Fruit fly (Drosophila melanogaster) whole organism, embryonic: ENCODE measurements around the gene sr.

Experiments
- Adf1 ChIP-seq: fragments of 200-800 bp; sonication (Bioruptor generic); IDR thresholded peaks from 2 replicates; pipeline ENCODE4 v1.3.6; 2022; ENCODE audit warnings: missing biosample characterization, missing genetic modification characterization
- CG10462 ChIP-seq: fragments of 200-800 bp; sonication (Bioruptor generic); optimal IDR thresholded peaks from 2 replicates; lab custom pipeline; 2016; ENCODE audit warnings: missing biosample characterization, missing genetic modification characterization
- CG10543 ChIP-seq: fragments of 200-800 bp; sonication (Bioruptor generic); optimal IDR thresholded peaks from 3 replicates; lab custom pipeline; 2017; ENCODE audit warnings: missing biosample characterization, mild to moderate bottlenecking, missing genetic modification characterization, moderate library complexity
- CG10654 ChIP-seq: fragments of 200-800 bp; sonication (Bioruptor generic); optimal IDR thresholded peaks from 2 replicates; lab custom pipeline; 2016; ENCODE audit warnings: missing biosample characterization, missing genetic modification characterization
- CG11504 ChIP-seq: fragments of 200-800 bp; sonication (Bioruptor generic); optimal IDR thresholded peaks from 3 replicates; lab custom pipeline; 2019; ENCODE audit warnings: missing biosample characterization, mild to moderate bottlenecking, missing genetic modification characterization, moderate library complexity
- CG12219 ChIP-seq: fragments of 200-800 bp; sonication (Bioruptor generic); optimal IDR thresholded peaks from 3 replicates; lab custom pipeline; 2018; ENCODE audit warnings: missing biosample characterization, mild to moderate bottlenecking, missing genetic modification characterization
- CG12769 ChIP-seq: fragments of 200-800 bp; sonication (Bioruptor generic); optimal IDR thresholded peaks from 2 replicates; lab custom pipeline; 2019; ENCODE audit warnings: missing biosample characterization, mild to moderate bottlenecking, missing genetic modification characterization, moderate library complexity
- CG14050 ChIP-seq: fragments of 200-800 bp; sonication (Bioruptor generic); IDR thresholded peaks from 3 replicates; pipeline ENCODE4 v1.3.6; 2022; ENCODE audit warnings: missing biosample characterization, missing genetic modification characterization
- CG17359 ChIP-seq: fragments of 200-800 bp; sonication (Bioruptor generic); optimal IDR thresholded peaks from 3 replicates; lab custom pipeline; 2018; ENCODE audit warnings: missing biosample characterization, mild to moderate bottlenecking, missing genetic modification characterization, moderate library complexity
- CG2199 ChIP-seq: fragments of 200-800 bp; sonication (Bioruptor generic); IDR thresholded peaks from 3 replicates; pipeline ENCODE4 v1.3.6; 2022; ENCODE audit warnings: missing biosample characterization, missing genetic modification characterization
- CG32767 ChIP-seq: fragments of 200-800 bp; sonication (Bioruptor generic); IDR thresholded peaks from 2 replicates; pipeline ENCODE4 v1.3.6; 2022; ENCODE audit warnings: missing biosample characterization, missing genetic modification characterization
- CG34224 ChIP-seq: fragments of 200-800 bp; sonication (Bioruptor generic); IDR thresholded peaks from 3 replicates; pipeline ENCODE4 v1.3.6; 2022; ENCODE audit warnings: missing biosample characterization, missing genetic modification characterization; ENCODE audit not compliant: partially characterized antibody
- CG34376 ChIP-seq: fragments of 200-800 bp; sonication (Bioruptor generic); optimal IDR thresholded peaks from 2 replicates; lab custom pipeline; 2018; ENCODE audit warnings: missing biosample characterization, mild to moderate bottlenecking, missing genetic modification characterization
- CG5180 ChIP-seq: fragments of 200-800 bp; sonication (Bioruptor generic); optimal IDR thresholded peaks from 3 replicates; lab custom pipeline; 2017; ENCODE audit warnings: missing biosample characterization, missing genetic modification characterization, mild to moderate bottlenecking, moderate library complexity, missing genetic modification reagents
- CG6254 ChIP-seq: fragments of 200-800 bp; sonication (Bioruptor generic); optimal IDR thresholded peaks from 3 replicates; lab custom pipeline; 2017; ENCODE audit warnings: mild to moderate bottlenecking, missing biosample characterization, missing genetic modification reagents, missing genetic modification characterization
- CG7357 ChIP-seq: fragments of 200-800 bp; sonication (Bioruptor generic); IDR thresholded peaks from 3 replicates; pipeline ENCODE4 v1.3.6; 2022; ENCODE audit warnings: missing biosample characterization, missing genetic modification characterization
- CG7963 ChIP-seq: fragments of 200-800 bp; sonication (Bioruptor generic); IDR thresholded peaks from 3 replicates; pipeline ENCODE4 v1.3.6; 2022; ENCODE audit warnings: missing biosample characterization, missing genetic modification characterization; ENCODE audit not compliant: partially characterized antibody
- CG8944 ChIP-seq: fragments of 200-800 bp; sonication (Bioruptor generic); optimal IDR thresholded peaks from 3 replicates; lab custom pipeline; 2016; ENCODE audit warnings: missing biosample characterization, missing genetic modification characterization
- D ChIP-seq, 2 experiments: fragments of 200-800 bp in 1 of 2; fragments of >200 bp in 1 of 2; sonication (Bioruptor generic) in 1 of 2; optimal IDR thresholded peaks; 2 replicates in 1 of 2; 3 replicates in 1 of 2; lab custom pipeline; 2017; ENCODE audit warnings: mild to moderate bottlenecking in 1 of 2, missing biosample characterization in 1 of 2, missing genetic modification characterization in 1 of 2, missing genetic modification reagents in 1 of 2
- H2.0 ChIP-seq: fragments of 200-800 bp; sonication (Bioruptor generic); IDR thresholded peaks from 2 replicates; pipeline ENCODE4 v1.3.6; 2022; ENCODE audit warnings: missing biosample characterization, missing genetic modification characterization
- Jarid2 ChIP-seq: fragments of 200-800 bp; sonication (Bioruptor generic); optimal IDR thresholded peaks from 3 replicates; lab custom pipeline; 2017; ENCODE audit warnings: mild to moderate bottlenecking, missing biosample characterization, missing genetic modification reagents, missing genetic modification characterization
- Med ChIP-seq: fragments of 200-800 bp; sonication (Bioruptor generic); peaks from one replicate; lab custom pipeline; 2016; ENCODE audit warnings: missing biosample characterization, missing genetic modification characterization, mild to moderate bottlenecking, inconsistent platforms, moderate library complexity
- Pdp1 ChIP-seq, 2 experiments: fragments of 200-800 bp; sonication (Bioruptor generic); optimal IDR thresholded peaks; 3 replicates each; lab custom pipeline; 2016; ENCODE audit warnings: missing biosample characterization in 2 of 2, missing genetic modification characterization in 2 of 2, mild to moderate bottlenecking in 1 of 2, moderate library complexity in 1 of 2
- Trl ChIP-seq, 3 experiments: fragments of >200 bp in 2 of 3; fragments of 200-800 bp in 1 of 3; sonication (Bioruptor generic) in 1 of 3; optimal IDR thresholded peaks; 2 replicates in 1 of 3; 3 replicates in 2 of 3; lab custom pipeline; 2016 to 2017; ENCODE audit warnings: missing biosample characterization in 1 of 3, missing genetic modification characterization in 1 of 3
- abd-A ChIP-seq: fragments of 200-800 bp; sonication (Bioruptor generic); optimal IDR thresholded peaks from 3 replicates; lab custom pipeline; 2019; ENCODE audit warnings: missing biosample characterization, mild to moderate bottlenecking, missing genetic modification characterization, moderate library complexity
- al ChIP-seq: fragments of 200-800 bp; sonication (Bioruptor generic); IDR thresholded peaks from 2 replicates; pipeline ENCODE4 v1.3.6; 2022; ENCODE audit warnings: missing biosample characterization, missing genetic modification characterization
- cg ChIP-seq: fragments of 200-800 bp; sonication (Bioruptor generic); optimal IDR thresholded peaks from 3 replicates; lab custom pipeline; 2019; ENCODE audit warnings: missing biosample characterization, mild to moderate bottlenecking, missing genetic modification characterization, moderate library complexity
- chn ChIP-seq: fragments of 200-800 bp; sonication (Bioruptor generic); optimal IDR thresholded peaks from 2 replicates; lab custom pipeline; 2016; ENCODE audit warnings: missing biosample characterization, missing genetic modification characterization
- ci ChIP-seq: fragments of 200-800 bp; sonication (Bioruptor generic); IDR thresholded peaks from 3 replicates; pipeline ENCODE4 v1.3.6; 2022; ENCODE audit warnings: missing biosample characterization, missing genetic modification characterization
- crol ChIP-seq: fragments of 200-800 bp; sonication (Bioruptor generic); IDR thresholded peaks from 2 replicates; pipeline ENCODE4 v1.3.6; 2022; ENCODE audit warnings: missing biosample characterization, missing genetic modification characterization
- esg ChIP-seq: fragments of 200-800 bp; sonication (Bioruptor generic); conservative IDR thresholded peaks from 2 replicates; pipeline ENCODE4 v1.3.6; 2022; ENCODE audit warnings: missing biosample characterization, missing genetic modification characterization
- ftz-f1 ChIP-seq: fragments of 200-800 bp; sonication (Bioruptor generic); optimal IDR thresholded peaks from 2 replicates; lab custom pipeline; 2016; ENCODE audit warnings: missing biosample characterization, missing genetic modification characterization
- gce ChIP-seq: fragments of 200-800 bp; sonication (Bioruptor generic); IDR thresholded peaks from 3 replicates; pipeline ENCODE4 v1.3.6; 2022; ENCODE audit warnings: missing biosample characterization, missing genetic modification characterization
- gcm ChIP-seq: fragments of 200-800 bp; sonication (Bioruptor generic); optimal IDR thresholded peaks from 2 replicates; lab custom pipeline; 2019; ENCODE audit warnings: missing biosample characterization, mild to moderate bottlenecking, missing genetic modification characterization, moderate library complexity
- gem ChIP-seq: fragments of 200-800 bp; sonication (Bioruptor generic); optimal IDR thresholded peaks from 2 replicates; lab custom pipeline; 2019; ENCODE audit warnings: missing biosample characterization, mild to moderate bottlenecking, missing genetic modification characterization, moderate library complexity
- grau ChIP-seq: fragments of 200-800 bp; optimal IDR thresholded peaks from 3 replicates; lab custom pipeline; 2019; ENCODE audit warnings: missing biosample characterization, mild to moderate bottlenecking, missing genetic modification characterization, moderate library complexity
- maf-S ChIP-seq: fragments of 200-800 bp; sonication (Bioruptor generic); optimal IDR thresholded peaks from 2 replicates; lab custom pipeline; 2016; ENCODE audit warnings: missing biosample characterization, missing genetic modification characterization
- nau ChIP-seq: fragments of 200-800 bp; sonication (Bioruptor generic); optimal IDR thresholded peaks from 3 replicates; lab custom pipeline; 2017; ENCODE audit warnings: missing biosample characterization, mild to moderate bottlenecking, missing genetic modification characterization, missing genetic modification reagents
- otp ChIP-seq: fragments of 200-800 bp; sonication (Bioruptor generic); IDR thresholded peaks from 3 replicates; pipeline ENCODE4, ENCODE4 v1.3.6; 2022; ENCODE audit warnings: missing biosample characterization, missing genetic modification characterization
- pfk ChIP-seq: fragments of 200-800 bp; sonication (Bioruptor generic); optimal IDR thresholded peaks from 2 replicates; lab custom pipeline; 2018; ENCODE audit warnings: missing biosample characterization, mild to moderate bottlenecking, missing genetic modification characterization, moderate library complexity
- pros ChIP-seq: fragments of 200-800 bp; sonication (Bioruptor generic); optimal IDR thresholded peaks from 3 replicates; lab custom pipeline; 2019; ENCODE audit warnings: missing biosample characterization, mild to moderate bottlenecking, missing genetic modification characterization, moderate library complexity
- pzg ChIP-seq: fragments of 200-800 bp; sonication (Bioruptor generic); optimal IDR thresholded peaks from 3 replicates; lab custom pipeline; 2018; ENCODE audit warnings: missing biosample characterization, mild to moderate bottlenecking, missing genetic modification characterization, moderate library complexity
- sd ChIP-seq: fragments of 200-800 bp; sonication (Bioruptor generic); optimal IDR thresholded peaks from 3 replicates; lab custom pipeline; 2018; ENCODE audit warnings: missing biosample characterization, mild to moderate bottlenecking, missing genetic modification characterization, moderate library complexity
- seq ChIP-seq: fragments of 200-800 bp; sonication (Bioruptor generic); IDR thresholded peaks from 2 replicates; pipeline ENCODE4 v1.3.6; 2022; ENCODE audit warnings: missing biosample characterization, missing genetic modification characterization
- so ChIP-seq: fragments of 200-800 bp; sonication (Bioruptor generic); IDR thresholded peaks from 3 replicates; pipeline ENCODE4 v1.3.6; 2022; ENCODE audit warnings: missing biosample characterization, missing genetic modification characterization
- vfl ChIP-seq: fragments of 200-800 bp; sonication (Bioruptor generic); optimal IDR thresholded peaks from 2 replicates; lab custom pipeline; 2016; ENCODE audit warnings: missing biosample characterization, missing genetic modification characterization
- z ChIP-seq: fragments of 200-800 bp; sonication (Bioruptor generic); IDR thresholded peaks from 3 replicates; pipeline ENCODE4 v1.3.6; 2022; ENCODE audit warnings: missing biosample characterization, missing genetic modification characterization

Gene sr

DNA sequence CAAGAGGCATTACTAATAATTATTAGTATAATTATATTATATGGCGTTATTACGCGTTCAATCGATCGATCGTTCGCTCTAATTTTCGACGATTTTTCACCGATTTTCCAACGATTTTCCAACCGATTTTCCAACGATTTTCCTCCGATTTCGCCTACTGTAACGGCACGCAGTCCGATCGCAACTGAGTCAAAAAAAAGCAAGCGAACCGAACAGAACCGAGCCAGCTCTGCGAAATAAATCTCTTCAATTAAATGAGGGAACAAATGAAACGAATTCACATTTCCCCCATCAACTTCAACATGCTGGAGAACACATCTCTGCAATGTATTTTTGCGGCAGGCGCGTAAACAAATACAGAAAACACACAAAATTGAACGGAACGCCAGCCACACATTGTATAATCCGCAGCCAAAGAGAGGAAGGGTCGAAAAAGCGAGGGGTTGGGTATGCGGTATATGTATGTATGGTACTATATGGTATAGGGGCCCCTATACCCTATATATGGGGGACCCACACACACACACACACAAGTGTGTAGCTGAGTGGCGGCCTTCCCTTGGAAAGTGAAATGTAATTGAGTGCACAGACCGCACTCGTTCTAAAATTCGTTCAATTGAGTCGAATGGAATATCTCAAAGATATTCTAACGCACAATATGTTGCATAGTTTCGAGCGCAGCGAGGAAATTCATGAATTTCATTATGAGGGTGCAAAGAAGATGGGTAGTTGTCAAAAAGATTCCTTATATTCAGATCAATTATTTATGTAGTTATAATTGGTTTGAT lies 37.6 kb upstream of the sr start, which contains the start of gene htl:
Gene htl, minus strand, starts transcription at position 186 of the 788 bp plus-strand sequence.
- no peak for TF ChIP-seq CG17359 (tag; lab: Kevin White, UChicago)
- peak; percentile 52 for TF ChIP-seq D (optimal IDR thresholded peaks at IDR 0.05; lab: Kevin White, UChicago)
- TF ChIP-seq D (GFP tag; optimal IDR thresholded peaks at IDR 0.05; lab: Kevin White, UChicago): no peak
- TF ChIP-seq CG34376: peak; percentile 18
- TF ChIP-seq Med: peak; percentile 31
- TF ChIP-seq otp (GFP tag; lab: Robert Waterston, UW): no peak
- TF ChIP-seq pros (GFP tag; lab: Kevin White, UChicago): peak; percentile 8
- TF ChIP-seq gcm (GFP tag; lab: Kevin White, UChicago): peak; percentile 98
- no peak for TF ChIP-seq CG10462
- peak; percentile 89 for TF ChIP-seq cg (GFP tag; lab: Kevin White, UChicago)
- TF ChIP-seq ci (GFP tag; lab: Robert Waterston, UW): 0 out of 3 replicates have a peak, but pooled peaks have one; percentile 52
- no peak for TF ChIP-seq grau (tag; lab: Kevin White, UChicago)
- TF ChIP-seq Trl (optimal IDR thresholded peaks at IDR 0.05; lab: Kevin White, UChicago): peak in 1 of 2 experiments; percentile 6
- TF ChIP-seq Trl (GFP tag; optimal IDR thresholded peaks at IDR 0.05; lab: Kevin White, UChicago): no peak
- peak; percentile 87; the same call in 2 of the 3 replicates for TF ChIP-seq CG2199 (GFP tag; lab: Robert Waterston, UW)
- peak in 1 of 2 experiments; percentile 100 for TF ChIP-seq Pdp1 (GFP tag; optimal IDR thresholded peaks at IDR 0.05; lab: Kevin White, UChicago)
- TF ChIP-seq CG12219 (GFP tag; lab: Kevin White, UChicago): no peak
- TF ChIP-seq z (GFP tag; lab: Robert Waterston, UW): peak; percentile 98
- TF ChIP-seq esg (GFP tag; lab: Robert Waterston, UW): no peak
- peak; percentile 94 for TF ChIP-seq CG10543 (GFP tag; lab: Kevin White, UChicago)
- no peak for TF ChIP-seq CG7357
- TF ChIP-seq CG12769 (tag; lab: Kevin White, UChicago): peak; percentile 91
- TF ChIP-seq chn: no peak
- TF ChIP-seq so: 0 out of 3 replicates have a peak, but pooled peaks have one; percentile 23
- TF ChIP-seq CG8944: no peak
- TF ChIP-seq pzg (GFP tag; lab: Kevin White, UChicago): no peak
- TF ChIP-seq gce (GFP tag; lab: Robert Waterston, UW): no peak
- no peak for TF ChIP-seq maf-S (GFP tag; lab: Kevin White, UChicago)
- TF ChIP-seq CG14050 (GFP tag; lab: Robert Waterston, UW): no peak
- no peak for TF ChIP-seq gem (tag; lab: Kevin White, UChicago)
- TF ChIP-seq vfl (GFP tag; lab: Kevin White, UChicago): no peak
- 0 out of 2 replicates have a peak, but pooled peaks have one; percentile 15 for TF ChIP-seq Adf1 (GFP tag; lab: Robert Waterston, UW)
- TF ChIP-seq Jarid2: peak; percentile 28
- no peak for TF ChIP-seq CG11504 (tag; lab: Kevin White, UChicago)
- TF ChIP-seq al (GFP tag; lab: Robert Waterston, UW): no peak
- TF ChIP-seq CG7963: no peak
- TF ChIP-seq CG10654 (GFP tag; lab: Kevin White, UChicago): no peak
- peak; percentile 39 for TF ChIP-seq sd
- peak; percentile 56 for TF ChIP-seq CG6254 (GFP tag; lab: Kevin White, UChicago)
- peak; percentile 2 for TF ChIP-seq nau
- TF ChIP-seq CG32767 (GFP tag; lab: Robert Waterston, UW): peak; percentile 58; the same call in 1 of the 2 replicates
- peak; percentile 73 for TF ChIP-seq abd-A (tag; lab: Kevin White, UChicago)
- TF ChIP-seq H2.0: no peak
- TF ChIP-seq CG5180 (GFP tag; lab: Kevin White, UChicago): peak; percentile 37
- TF ChIP-seq crol: peak; percentile 93
- TF ChIP-seq seq (GFP tag; lab: Robert Waterston, UW): no peak
- peak; percentile 8 for TF ChIP-seq pfk (GFP tag; lab: Kevin White, UChicago)
- no peak for TF ChIP-seq CG34224
- peak; percentile 91 for TF ChIP-seq ftz-f1 (GFP tag; lab: Kevin White, UChicago)
